Fruit fly (Drosophila melanogaster) whole organism, embryonic: ENCODE data around the gene Prp16.

ENCODE experiments used
- CG4854 ChIP-seq: fragments of 200-800 bp; sonication (Bioruptor generic); optimal IDR thresholded peaks from 2 replicates; lab custom pipeline; 2016; ENCODE audit warnings: missing biosample characterization, missing genetic modification characterization, inconsistent platforms
- PHDP ChIP-seq: fragments of 200-800 bp; sonication (Bioruptor generic); optimal IDR thresholded peaks from 3 replicates; lab custom pipeline; 2018; ENCODE audit warnings: missing biosample characterization, mild to moderate bottlenecking, missing genetic modification characterization, moderate library complexity
- ci ChIP-seq: fragments of 200-800 bp; sonication (Bioruptor generic); IDR thresholded peaks from 3 replicates; pipeline ENCODE4 v1.3.6; 2022; ENCODE audit warnings: missing biosample characterization, missing genetic modification characterization
- crol ChIP-seq: fragments of 200-800 bp; sonication (Bioruptor generic); IDR thresholded peaks from 2 replicates; pipeline ENCODE4 v1.3.6; 2022; ENCODE audit warnings: missing biosample characterization, missing genetic modification characterization
- cwo ChIP-seq: fragments of 200-800 bp; sonication (Bioruptor generic); optimal IDR thresholded peaks from 3 replicates; lab custom pipeline; 2017; ENCODE audit warnings: missing biosample characterization, missing genetic modification characterization, mild to moderate bottlenecking, moderate library complexity, missing genetic modification reagents
- lilli ChIP-seq: fragments of 200-800 bp; sonication (Bioruptor generic); optimal IDR thresholded peaks from 3 replicates; lab custom pipeline; 2016; ENCODE audit warnings: missing biosample characterization, missing genetic modification characterization
- lola ChIP-seq, 3 experiments: fragments of >200 bp in 2 of 3; fragments of 200-800 bp in 1 of 3; sonication (Bioruptor generic) in 1 of 3; optimal IDR thresholded peaks; 2 replicates each; lab custom pipeline; 2017 to 2019; ENCODE audit warnings: missing biosample characterization in 3 of 3, missing genetic modification characterization in 3 of 3, mild to moderate bottlenecking in 1 of 3, moderate library complexity in 1 of 3
- org-1 ChIP-seq: fragments of 200-800 bp; sonication (Bioruptor generic); optimal IDR thresholded peaks from 2 replicates; lab custom pipeline; 2017; ENCODE audit warnings: missing biosample characterization, missing genetic modification characterization
- trem ChIP-seq: fragments of 200-800 bp; optimal IDR thresholded peaks from 3 replicates; lab custom pipeline; 2019; ENCODE audit warnings: missing biosample characterization, mild to moderate bottlenecking, missing genetic modification characterization, moderate library complexity
- unpg ChIP-seq: fragments of 200-800 bp; sonication (Bioruptor generic); optimal IDR thresholded peaks from 3 replicates; lab custom pipeline; 2018; ENCODE audit warnings: missing biosample characterization, mild to moderate bottlenecking, missing genetic modification characterization, moderate library complexity

DNA sequence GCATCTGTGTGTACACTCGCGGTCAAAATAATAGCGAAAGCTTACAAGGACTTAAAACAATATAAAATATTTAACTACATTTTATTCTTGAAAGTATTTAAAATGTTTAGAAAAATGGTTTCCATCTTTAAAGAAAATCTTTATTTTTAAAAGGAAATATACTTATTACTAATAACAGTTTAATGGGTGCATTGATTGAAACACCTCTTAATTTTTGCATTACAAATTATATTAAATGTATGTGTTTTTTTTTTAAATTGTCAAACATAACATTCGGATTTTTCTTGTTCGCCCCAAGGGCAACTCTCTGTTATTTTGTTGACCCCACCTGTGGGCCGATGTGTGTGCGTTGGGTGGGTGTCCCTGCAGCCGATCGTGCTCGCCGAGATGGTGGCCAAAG is 47.5 kb upstream of the Prp16 start:
- no peak for TF ChIP-seq lilli (GFP tag; lab: Kevin White, UChicago)
- no peak for TF ChIP-seq PHDP (tag; lab: Kevin White, UChicago)
- TF ChIP-seq trem (tag; lab: Kevin White, UChicago), result no peak
- TF ChIP-seq ci (GFP tag; lab: Robert Waterston, UW), result no peak
- TF ChIP-seq lola (GFP tag; optimal IDR thresholded peaks at IDR 0.05; lab: Kevin White, UChicago), result no peak
- no peak for TF ChIP-seq CG4854 (GFP tag; lab: Kevin White, UChicago)
- TF ChIP-seq unpg (GFP tag; lab: Kevin White, UChicago), result no peak
- TF ChIP-seq crol (GFP tag; lab: Robert Waterston, UW), result no peak
- TF ChIP-seq org-1 (GFP tag; lab: Kevin White, UChicago), result no peak
- TF ChIP-seq cwo (GFP tag; lab: Kevin White, UChicago), result no peak
